Worm (Caenorhabditis elegans) whole organism, L3 larva: ENCODE measurements around the gene col-138.

ENCODE experiments used
- ama-1 ChIP-seq: fragments of 150-350 bp; optimal IDR thresholded peaks from 2 replicates; lab custom pipeline; 2018
- nhr-11 ChIP-seq: fragments of 150-350 bp; optimal IDR thresholded peaks from 2 replicates; lab custom pipeline; 2014; ENCODE audit warnings: missing biosample characterization, missing genetic modification characterization
- nhr-28 ChIP-seq: fragments of 150-350 bp; optimal IDR thresholded peaks from 2 replicates; lab custom pipeline; 2014; ENCODE audit warnings: missing biosample characterization, missing genetic modification characterization
- nhr-76 ChIP-seq: fragments of 150-350 bp; sonication (generic microtip); optimal IDR thresholded peaks from 5 replicates; lab custom pipeline; 2014; ENCODE audit warnings: missing biosample characterization, missing genetic modification characterization
- pha-4 ChIP-seq: fragments of 150-350 bp; optimal IDR thresholded peaks from 2 replicates; lab custom pipeline; 2014; ENCODE audit warnings: missing biosample characterization, missing genetic modification reagents, missing genetic modification characterization
- pqm-1 ChIP-seq: fragments of 150-350 bp; optimal IDR thresholded peaks from 2 replicates; lab custom pipeline; 2017; ENCODE audit warnings: missing biosample characterization, missing genetic modification characterization, inconsistent platforms

DNA sequence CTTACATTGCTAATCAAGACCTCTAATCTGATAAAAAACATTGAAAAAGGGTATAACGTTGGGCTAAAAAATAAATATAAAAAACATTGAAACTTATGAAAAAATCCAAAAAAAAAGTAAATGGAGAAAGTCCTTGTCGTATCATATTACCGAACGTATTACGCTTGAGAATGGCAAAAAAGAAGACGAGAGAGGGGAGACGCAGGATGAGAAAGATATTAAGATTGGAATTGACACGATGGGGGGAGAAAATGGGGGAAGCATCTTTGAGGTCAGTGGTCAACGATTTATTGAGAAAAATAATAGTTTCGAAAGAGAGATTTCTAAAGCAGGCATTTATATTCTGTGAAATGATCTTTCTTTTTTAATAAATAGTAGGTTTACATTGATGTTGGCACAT is 25.8 kb upstream of the col-138 start:
- TF ChIP-seq nhr-11 (tag; lab: Kevin White, UChicago) (no peak), pqm-1 (tag; lab: Kevin White, UChicago) (no peak), ama-1 (lab: Kevin White, UChicago) (no peak), pha-4 (tag; lab: Kevin White, UChicago) (no peak), nhr-28 (tag; lab: Kevin White, UChicago) (no peak), nhr-76 (tag; lab: Kevin White, UChicago) (no peak)
